Fruit fly (Drosophila melanogaster) whole organism, embryonic: ENCODE results near the gene KdelR.
A peak's percentile ranks its signal among the peaks of the same experiment; 100 is the strongest.

Experiments used
- ATbp ChIP-seq: fragments of 200-800 bp; sonication (Bioruptor generic); optimal IDR thresholded peaks from 2 replicates; lab custom pipeline; 2017; ENCODE audit warnings: missing biosample characterization, mild to moderate bottlenecking, missing genetic modification characterization, missing genetic modification reagents
- Bgb ChIP-seq: fragments of 200-800 bp; sonication (Bioruptor generic); IDR thresholded peaks from 2 replicates; pipeline ENCODE4 v1.3.6; 2022; ENCODE audit warnings: missing biosample characterization, missing genetic modification characterization; ENCODE audit not compliant: partially characterized antibody
- CG1024 ChIP-seq: fragments of 200-800 bp; sonication (Bioruptor generic); IDR thresholded peaks from 2 replicates; pipeline ENCODE4 v1.3.6; 2022; ENCODE audit warnings: missing biosample characterization, missing genetic modification characterization
- CG10267 ChIP-seq: fragments of 200-800 bp; sonication (Bioruptor generic); optimal IDR thresholded peaks from 2 replicates; lab custom pipeline; 2018; ENCODE audit warnings: missing biosample characterization, mild to moderate bottlenecking, missing genetic modification characterization, moderate library complexity
- CG10366 ChIP-seq: fragments of 200-800 bp; sonication (Bioruptor generic); IDR thresholded peaks from 2 replicates; pipeline ENCODE4 v1.3.6; 2022; ENCODE audit warnings: missing biosample characterization, missing genetic modification characterization
- CG10431 ChIP-seq: fragments of 200-800 bp; sonication (Bioruptor generic); optimal IDR thresholded peaks from 3 replicates; lab custom pipeline; 2018; ENCODE audit warnings: missing biosample characterization, mild to moderate bottlenecking, missing genetic modification characterization
- CG10979 ChIP-seq: fragments of 200-800 bp; sonication (Bioruptor generic); optimal IDR thresholded peaks from 2 replicates; lab custom pipeline; 2018; ENCODE audit warnings: missing biosample characterization, mild to moderate bottlenecking, missing genetic modification characterization, moderate library complexity
- CG11695 ChIP-seq: fragments of 200-800 bp; sonication (Bioruptor generic); IDR thresholded peaks from 3 replicates; pipeline ENCODE4 v1.3.6; 2022; ENCODE audit warnings: missing biosample characterization, missing genetic modification characterization
- CG11723 ChIP-seq: fragments of 200-800 bp; sonication (Bioruptor generic); optimal IDR thresholded peaks from 2 replicates; lab custom pipeline; 2017; ENCODE audit warnings: missing biosample characterization, mild to moderate bottlenecking, missing genetic modification characterization
- CG12391 ChIP-seq: fragments of 200-800 bp; sonication (Bioruptor generic); optimal IDR thresholded peaks from 3 replicates; lab custom pipeline; 2018; ENCODE audit warnings: missing biosample characterization, mild to moderate bottlenecking, missing genetic modification characterization, moderate library complexity
- CG12769 ChIP-seq: fragments of 200-800 bp; sonication (Bioruptor generic); optimal IDR thresholded peaks from 2 replicates; lab custom pipeline; 2019; ENCODE audit warnings: missing biosample characterization, mild to moderate bottlenecking, missing genetic modification characterization, moderate library complexity
- CG13775 ChIP-seq: fragments of 200-800 bp; sonication (Bioruptor generic); optimal IDR thresholded peaks from 3 replicates; lab custom pipeline; 2017; ENCODE audit warnings: missing biosample characterization, mild to moderate bottlenecking, missing genetic modification characterization
- CG14667 ChIP-seq: fragments of 200-800 bp; sonication (Bioruptor generic); IDR thresholded peaks from 2 replicates; pipeline ENCODE4 v1.3.6; 2022; ENCODE audit warnings: missing biosample characterization, missing genetic modification characterization
- CG15601 ChIP-seq: fragments of 200-800 bp; sonication (Bioruptor generic); optimal IDR thresholded peaks from 3 replicates; lab custom pipeline; 2019; ENCODE audit warnings: missing biosample characterization, mild to moderate bottlenecking, missing genetic modification characterization, moderate library complexity
- CG18476 ChIP-seq: fragments of 200-800 bp; sonication (Bioruptor generic); optimal IDR thresholded peaks from 2 replicates; lab custom pipeline; 2016; ENCODE audit warnings: missing biosample characterization, mild to moderate bottlenecking, missing genetic modification characterization
- CG30403 ChIP-seq: fragments of 200-800 bp; sonication (Bioruptor generic); optimal IDR thresholded peaks from 3 replicates; lab custom pipeline; 2016; ENCODE audit warnings: missing biosample characterization, missing genetic modification characterization
- CG3281 ChIP-seq: fragments of 200-800 bp; sonication (Bioruptor generic); optimal IDR thresholded peaks from 3 replicates; lab custom pipeline; 2017; ENCODE audit warnings: missing biosample characterization, mild to moderate bottlenecking, missing genetic modification characterization
- CG5180 ChIP-seq: fragments of 200-800 bp; sonication (Bioruptor generic); optimal IDR thresholded peaks from 3 replicates; lab custom pipeline; 2017; ENCODE audit warnings: missing biosample characterization, missing genetic modification characterization, mild to moderate bottlenecking, moderate library complexity, missing genetic modification reagents
- CG8388 ChIP-seq: fragments of 200-800 bp; sonication (Bioruptor generic); optimal IDR thresholded peaks from 2 replicates; lab custom pipeline; 2019; ENCODE audit warnings: missing biosample characterization, mild to moderate bottlenecking, missing genetic modification characterization, moderate library complexity
- CG9609 ChIP-seq: fragments of 200-800 bp; sonication (Bioruptor generic); optimal IDR thresholded peaks from 3 replicates; lab custom pipeline; 2016; ENCODE audit warnings: missing biosample characterization, missing genetic modification characterization
- Chrac-16 ChIP-seq: fragments of 200-800 bp; sonication (Bioruptor generic); optimal IDR thresholded peaks from 3 replicates; lab custom pipeline; 2016; ENCODE audit warnings: missing biosample characterization, missing genetic modification characterization
- Eip74EF ChIP-seq, 2 experiments: fragments of 200-800 bp in 1 of 2; fragments of >200 bp in 1 of 2; sonication (Bioruptor generic) in 1 of 2; optimal IDR thresholded peaks; 2 replicates each; lab custom pipeline; 2017 to 2019; ENCODE audit warnings: missing biosample characterization in 2 of 2, missing genetic modification characterization in 2 of 2, mild to moderate bottlenecking in 1 of 2, moderate library complexity in 1 of 2
- HLHmδ ChIP-seq: fragments of 200-800 bp; sonication (Bioruptor generic); optimal IDR thresholded peaks from 2 replicates; lab custom pipeline; 2018; ENCODE audit warnings: missing biosample characterization, mild to moderate bottlenecking, missing genetic modification characterization, moderate library complexity
- Hmx ChIP-seq: fragments of 200-800 bp; sonication (Bioruptor generic); optimal IDR thresholded peaks from 2 replicates; lab custom pipeline; 2016; ENCODE audit warnings: missing biosample characterization, missing genetic modification characterization
- Med ChIP-seq: fragments of 200-800 bp; sonication (Bioruptor generic); peaks from one replicate; lab custom pipeline; 2016; ENCODE audit warnings: missing biosample characterization, missing genetic modification characterization, mild to moderate bottlenecking, inconsistent platforms, moderate library complexity
- Nf-YB ChIP-seq: fragments of 200-800 bp; sonication (Bioruptor generic); optimal IDR thresholded peaks from 3 replicates; lab custom pipeline; 2019; ENCODE audit warnings: missing biosample characterization, mild to moderate bottlenecking, missing genetic modification characterization, moderate library complexity
- NfI ChIP-seq: fragments of 200-800 bp; sonication (Bioruptor generic); optimal IDR thresholded peaks from 3 replicates; lab custom pipeline; 2018; ENCODE audit warnings: missing biosample characterization, mild to moderate bottlenecking, missing genetic modification characterization, moderate library complexity
- Pdp1 ChIP-seq, 2 experiments: fragments of 200-800 bp; sonication (Bioruptor generic); optimal IDR thresholded peaks; 3 replicates each; lab custom pipeline; 2016; ENCODE audit warnings: missing biosample characterization in 2 of 2, missing genetic modification characterization in 2 of 2, mild to moderate bottlenecking in 1 of 2, moderate library complexity in 1 of 2
- Poxn ChIP-seq: fragments of 200-800 bp; sonication (Bioruptor generic); IDR thresholded peaks from 2 replicates; pipeline ENCODE4 v1.3.6; 2022; ENCODE audit warnings: missing biosample characterization, missing genetic modification characterization
- Ssrp ChIP-seq: fragments of 200-800 bp; sonication (Bioruptor generic); optimal IDR thresholded peaks from 2 replicates; lab custom pipeline; 2018; ENCODE audit warnings: missing biosample characterization, mild to moderate bottlenecking, missing genetic modification characterization, moderate library complexity
- Taf1 ChIP-seq: fragments of 200-800 bp; sonication (Bioruptor generic); IDR thresholded peaks from 2 replicates; pipeline ENCODE4 v1.3.6; 2022; ENCODE audit warnings: missing biosample characterization, missing genetic modification characterization
- Xrp1 ChIP-seq: fragments of 200-800 bp; sonication (Bioruptor generic); IDR thresholded peaks from 2 replicates; pipeline ENCODE4 v1.3.6; 2022; ENCODE audit warnings: missing biosample characterization, missing genetic modification characterization
- crol ChIP-seq: fragments of 200-800 bp; sonication (Bioruptor generic); IDR thresholded peaks from 2 replicates; pipeline ENCODE4 v1.3.6; 2022; ENCODE audit warnings: missing biosample characterization, missing genetic modification characterization
- fd3F ChIP-seq: fragments of 200-800 bp; sonication (Bioruptor generic); optimal IDR thresholded peaks from 2 replicates; lab custom pipeline; 2018; ENCODE audit warnings: missing biosample characterization, mild to moderate bottlenecking, missing genetic modification characterization, moderate library complexity
- hkb ChIP-seq, 2 experiments: fragments of 200-800 bp in 1 of 2; fragments of >200 bp in 1 of 2; sonication (Bioruptor generic) in 1 of 2; IDR thresholded peaks in 1 of 2; optimal IDR thresholded peaks in 1 of 2; 2 replicates each; pipeline versions ENCODE4 v1.3.6 to Lab custom; 2017 to 2022; ENCODE audit warnings: missing biosample characterization in 1 of 2, missing genetic modification characterization in 1 of 2
- lola ChIP-seq, 3 experiments: fragments of >200 bp in 2 of 3; fragments of 200-800 bp in 1 of 3; sonication (Bioruptor generic) in 1 of 3; optimal IDR thresholded peaks; 2 replicates each; lab custom pipeline; 2017 to 2019; ENCODE audit warnings: missing biosample characterization in 3 of 3, missing genetic modification characterization in 3 of 3, mild to moderate bottlenecking in 1 of 3, moderate library complexity in 1 of 3
- lov ChIP-seq, 2 experiments: fragments of 200-800 bp in 1 of 2; fragments of >200 bp in 1 of 2; sonication (Bioruptor generic) in 1 of 2; IDR thresholded peaks in 1 of 2; optimal IDR thresholded peaks in 1 of 2; 2 replicates in 1 of 2; 3 replicates in 1 of 2; pipeline versions ENCODE4 v1.3.6 to Lab custom; 2017 to 2022; ENCODE audit warnings: missing biosample characterization in 1 of 2, missing genetic modification characterization in 1 of 2
- odd ChIP-seq: fragments of 200-800 bp; sonication (Bioruptor generic); optimal IDR thresholded peaks from 2 replicates; lab custom pipeline; 2017; ENCODE audit warnings: missing biosample characterization, mild to moderate bottlenecking, missing genetic modification characterization
- rib ChIP-seq: fragments of 200-800 bp; sonication (Bioruptor generic); IDR thresholded peaks from 2 replicates; pipeline ENCODE4 v1.3.6; 2022; ENCODE audit warnings: missing biosample characterization, missing genetic modification characterization
- ro ChIP-seq: fragments of 200-800 bp; sonication (Bioruptor generic); IDR thresholded peaks from 2 replicates; pipeline ENCODE4 v1.3.6; 2022; ENCODE audit warnings: missing biosample characterization, missing genetic modification characterization
- row ChIP-seq: fragments of 200-800 bp; sonication (Bioruptor generic); IDR thresholded peaks from 3 replicates; pipeline ENCODE4 v1.3.6; 2022; ENCODE audit warnings: missing biosample characterization, missing genetic modification characterization
- salm ChIP-seq: fragments of 200-800 bp; sonication (Bioruptor generic); optimal IDR thresholded peaks from 2 replicates; lab custom pipeline; 2018; ENCODE audit warnings: missing biosample characterization, mild to moderate bottlenecking, missing genetic modification characterization
- tna ChIP-seq: fragments of 200-800 bp; sonication (Bioruptor generic); IDR thresholded peaks from 2 replicates; pipeline ENCODE4 v1.3.6; 2022; ENCODE audit warnings: missing biosample characterization, missing genetic modification characterization; ENCODE audit not compliant: partially characterized antibody
- unpg ChIP-seq: fragments of 200-800 bp; sonication (Bioruptor generic); optimal IDR thresholded peaks from 3 replicates; lab custom pipeline; 2018; ENCODE audit warnings: missing biosample characterization, mild to moderate bottlenecking, missing genetic modification characterization, moderate library complexity
- z ChIP-seq: fragments of 200-800 bp; sonication (Bioruptor generic); IDR thresholded peaks from 3 replicates; pipeline ENCODE4 v1.3.6; 2022; ENCODE audit warnings: missing biosample characterization, missing genetic modification characterization

The KdelR gene

dm6 chr2L:10442048-10442790, 15.5 kb downstream of the KdelR start, which contains the start of gene loh (continued):
- no peak for TF ChIP-seq hkb (optimal IDR thresholded peaks at IDR 0.05; lab: Kevin White, UChicago)
- peak; percentile 50; the same call in 1 of the 2 replicates for TF ChIP-seq hkb (GFP tag; IDR thresholded peaks at IDR 0.05; lab: Robert Waterston, UW)
- no peak for TF ChIP-seq Bgb (GFP tag; lab: Robert Waterston, UW)
- peak; percentile 63 for TF ChIP-seq Ssrp (tag; lab: Kevin White, UChicago)
- TF ChIP-seq Poxn (GFP tag; lab: Robert Waterston, UW), result no peak
- peak; percentile 46 for TF ChIP-seq salm (tag; lab: Kevin White, UChicago)
- peak; percentile 77; the same call in 1 of the 2 replicates for TF ChIP-seq crol
- TF ChIP-seq CG10366 (GFP tag; lab: Robert Waterston, UW), result 0 out of 2 replicates have a peak, but pooled peaks have one; percentile 8
- TF ChIP-seq unpg (GFP tag; lab: Kevin White, UChicago), result peak; percentile 42
- peak; percentile 42 for TF ChIP-seq ATbp (GFP tag; lab: Kevin White, UChicago)
- TF ChIP-seq z (GFP tag; lab: Robert Waterston, UW), result 0 out of 3 replicates have a peak, but pooled peaks have one; percentile 12
- TF ChIP-seq HLHmδ (GFP tag; lab: Kevin White, UChicago), result no peak
- TF ChIP-seq CG18476, result peak; percentile 43
- TF ChIP-seq row (GFP tag; lab: Robert Waterston, UW), result peak; percentile 76
- TF ChIP-seq Pdp1 (GFP tag; optimal IDR thresholded peaks at IDR 0.05; lab: Kevin White, UChicago), result no peak
- TF ChIP-seq tna (GFP tag; lab: Robert Waterston, UW), result no peak
- TF ChIP-seq CG5180 (GFP tag; lab: Kevin White, UChicago), result peak; percentile 65
- TF ChIP-seq odd (GFP tag; lab: Kevin White, UChicago), result peak; percentile 39
- TF ChIP-seq Eip74EF (GFP tag; optimal IDR thresholded peaks at IDR 0.05; lab: Kevin White, UChicago), result peak in 1 of 2 experiments; percentile 67
- TF ChIP-seq CG1024 (GFP tag; lab: Robert Waterston, UW), result 0 out of 2 replicates have a peak, but pooled peaks have one; percentile 24
- no peak; the same call in 1 of the 2 replicates for TF ChIP-seq CG14667 (GFP tag; lab: Robert Waterston, UW)
- TF ChIP-seq CG11723 (GFP tag; lab: Kevin White, UChicago), result peak; percentile 53
- TF ChIP-seq Xrp1 (GFP tag; lab: Robert Waterston, UW), result peak; percentile 57; the same call in 1 of the 2 replicates
- TF ChIP-seq CG12769 (tag; lab: Kevin White, UChicago), result peak; percentile 24
- peak; percentile 2 for TF ChIP-seq Hmx (GFP tag; lab: Kevin White, UChicago)
- no peak for TF ChIP-seq rib (GFP tag; lab: Robert Waterston, UW)
- peak; percentile 76 for TF ChIP-seq CG10979 (tag; lab: Kevin White, UChicago)
- peak; percentile 24 for TF ChIP-seq fd3F (GFP tag; lab: Kevin White, UChicago)
- no peak for TF ChIP-seq CG9609 (GFP tag; lab: Kevin White, UChicago)
- TF ChIP-seq CG10267 (tag; lab: Kevin White, UChicago), result peak; percentile 64
- no peak for TF ChIP-seq Chrac-16 (GFP tag; lab: Kevin White, UChicago)
- TF ChIP-seq CG30403, result peak; percentile 62
- peak in 1 of 3 experiments; percentile 79 for TF ChIP-seq lola (GFP tag; optimal IDR thresholded peaks at IDR 0.05; lab: Kevin White, UChicago)
- peak; percentile 49; the same call in 1 of the 3 replicates for TF ChIP-seq CG11695 (GFP tag; lab: Robert Waterston, UW)
- TF ChIP-seq Nf-YB, result peak; percentile 49
- 0 out of 2 replicates have a peak, but pooled peaks have one; percentile 26 for TF ChIP-seq Taf1
- TF ChIP-seq CG13775 (GFP tag; lab: Kevin White, UChicago), result peak; percentile 32
- TF ChIP-seq NfI (GFP tag; lab: Kevin White, UChicago), result peak; percentile 1
- TF ChIP-seq ro (GFP tag; lab: Robert Waterston, UW), result 0 out of 2 replicates have a peak, but pooled peaks have one; percentile 15
- TF ChIP-seq CG12391 (tag; lab: Kevin White, UChicago), result peak; percentile 64
- TF ChIP-seq CG3281, result peak; percentile 50
- TF ChIP-seq lov (optimal IDR thresholded peaks at IDR 0.05; lab: Kevin White, UChicago), result no peak
- 0 out of 3 replicates have a peak, but pooled peaks have one; percentile 15 for TF ChIP-seq lov (GFP tag; IDR thresholded peaks at IDR 0.05; lab: Robert Waterston, UW)
- peak; percentile 51 for TF ChIP-seq CG8388 (GFP tag; lab: Kevin White, UChicago)
- TF ChIP-seq CG10431 (GFP tag; lab: Kevin White, UChicago), result peak; percentile 25
- peak; percentile 56 for TF ChIP-seq CG15601 (tag; lab: Kevin White, UChicago)
- peak; percentile 66 for TF ChIP-seq Med
